Fruit fly (Drosophila melanogaster) S2 (cell line): ENCODE measurements around the gene Lrr47.

Experiments used
- CG8478 ChIP-seq: fragments of >200 bp; optimal IDR thresholded peaks from 2 replicates; lab custom pipeline; 2018
- CTCF ChIP-seq, 2 experiments: fragments of >200 bp; optimal IDR thresholded peaks; 2 replicates each; lab custom pipeline; 2018

DNA sequence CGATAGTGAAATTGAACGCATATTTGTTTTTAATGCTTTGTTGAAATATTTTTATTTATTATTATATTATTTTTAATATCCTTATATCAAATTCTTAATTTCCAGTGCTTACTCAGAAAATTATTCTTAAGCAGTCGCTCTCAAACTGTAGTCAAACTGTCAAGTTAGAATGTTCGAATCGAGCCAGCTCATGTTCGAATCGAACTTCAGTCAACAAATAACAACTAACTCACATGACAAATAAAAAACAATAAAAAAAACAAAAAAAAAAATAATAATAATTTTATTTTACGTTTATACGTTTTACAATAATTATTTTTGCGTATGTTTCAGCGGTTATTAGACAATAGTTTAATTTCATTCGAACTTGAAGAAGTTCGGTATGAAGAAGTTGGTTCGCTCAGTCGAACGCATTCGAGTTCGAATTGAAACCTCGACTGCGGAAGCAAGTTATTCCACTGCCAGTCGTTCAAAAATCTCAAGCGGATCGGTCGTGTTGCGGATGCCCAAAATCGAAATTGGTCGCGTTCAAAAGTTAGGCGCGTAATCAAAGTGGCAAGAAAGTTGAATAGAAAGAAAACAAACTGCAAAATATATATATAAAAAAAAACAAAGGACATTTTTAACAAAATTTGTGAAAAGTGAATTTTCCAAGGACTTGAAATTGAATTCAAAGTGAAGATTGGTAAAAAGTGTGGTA lies 27.4 kb downstream of the Lrr47 start, which contains the start of gene Trim9:
- TF ChIP-seq CG8478 (no peak), CTCF (optimal IDR thresholded peaks at IDR 0.05; lab: Kevin White, UChicago) (no peak)
